Worm (Caenorhabditis elegans) whole organism, early embryonic: ENCODE results near the gene F55G1.1.

Source experiments
- B0310.2 ChIP-seq: sonication (generic microtip); optimal IDR thresholded peaks from 2 replicates; lab custom pipeline; 2016; ENCODE audit warnings: mild to moderate bottlenecking, missing genetic modification characterization, missing compliant biosample characterization
- F13C5.2 ChIP-seq: sonication (generic microtip); optimal IDR thresholded peaks from 2 replicates; lab custom pipeline; 2017; ENCODE audit warnings: mild to moderate bottlenecking, missing genetic modification characterization, inconsistent platforms, missing compliant biosample characterization
- aly-1 ChIP-seq: sonication (generic microtip); optimal IDR thresholded peaks from 2 replicates; lab custom pipeline; 2016; ENCODE audit warnings: missing genetic modification characterization, missing compliant biosample characterization
- ama-1 ChIP-seq: fragments of 150-350 bp; optimal IDR thresholded peaks from 2 replicates; lab custom pipeline; 2014
- ceh-13 ChIP-seq: fragments of 200-800 bp; sonication (Bioruptor generic); optimal IDR thresholded peaks from 2 replicates; lab custom pipeline; 2018; ENCODE audit warnings: mild to moderate bottlenecking, missing genetic modification characterization, missing compliant biosample characterization
- ceh-36 ChIP-seq: sonication (generic microtip); optimal IDR thresholded peaks from 2 replicates; lab custom pipeline; 2016; ENCODE audit warnings: missing genetic modification characterization, inconsistent platforms, missing compliant biosample characterization
- ets-7 ChIP-seq: sonication (generic microtip); optimal IDR thresholded peaks from 2 replicates; lab custom pipeline; 2016; ENCODE audit warnings: missing genotype, missing genetic modification characterization, missing compliant biosample characterization
- flt-1 ChIP-seq: fragments of 200-800 bp; sonication (Bioruptor generic); IDR thresholded peaks from 2 replicates; pipeline ENCODE4 v1.3.6; 2022; ENCODE audit warnings: missing genetic modification characterization, missing compliant biosample characterization
- hmbx-1 ChIP-seq: sonication (generic microtip); optimal IDR thresholded peaks from 2 replicates; lab custom pipeline; 2016; ENCODE audit warnings: mild to moderate bottlenecking, missing genetic modification characterization, missing compliant biosample characterization
- hmg-4 ChIP-seq: fragments of 200-800 bp; sonication (Bioruptor generic); optimal IDR thresholded peaks from 2 replicates; lab custom pipeline; 2018; ENCODE audit warnings: mild to moderate bottlenecking, missing genetic modification characterization, missing compliant biosample characterization
- hnd-1 ChIP-seq: sonication (generic microtip); optimal IDR thresholded peaks from 2 replicates; lab custom pipeline; 2016; ENCODE audit warnings: missing genetic modification characterization, missing compliant biosample characterization
- pes-1 ChIP-seq: fragments of 200-800 bp; sonication (Bioruptor generic); IDR thresholded peaks from 2 replicates; pipeline ENCODE4 v1.3.6; 2022; ENCODE audit warnings: missing genetic modification reagents, missing genetic modification characterization, missing compliant biosample characterization
- scrt-1 ChIP-seq: fragments of 200-800 bp; sonication (Bioruptor generic); IDR thresholded peaks from 2 replicates; pipeline ENCODE4 v1.3.6; 2022; ENCODE audit warnings: missing genetic modification characterization, missing compliant biosample characterization
- sea-1 ChIP-seq: fragments of 200-800 bp; sonication (Bioruptor generic); conservative IDR thresholded peaks from 2 replicates; pipeline ENCODE4 v1.3.6; 2022; ENCODE audit warnings: missing genetic modification characterization, missing compliant biosample characterization
- tbx-11 ChIP-seq: fragments of 200-800 bp; sonication (Bioruptor generic); IDR thresholded peaks from 2 replicates; pipeline ENCODE4 v1.3.6; 2022; ENCODE audit warnings: missing genetic modification characterization, missing compliant biosample characterization
- tbx-37 ChIP-seq: fragments of 200-800 bp; sonication (Bioruptor generic); conservative IDR thresholded peaks from 2 replicates; pipeline ENCODE4 v1.3.6; 2022; ENCODE audit warnings: missing genetic modification reagents, missing genetic modification characterization, missing compliant biosample characterization
- tra-4 ChIP-seq: sonication (generic microtip); optimal IDR thresholded peaks from 2 replicates; lab custom pipeline; 2017; ENCODE audit warnings: missing genetic modification characterization, missing compliant biosample characterization

Gene F55G1.1

ce11 chrIV:7503322-7503721 is 11.8 kb downstream of the F55G1.1 start, which contains the start of gene glt-6:
Gene glt-6 (plus strand): TSS chrIV:7503622.
- TF ChIP-seq pes-1 (GFP tag; lab: Robert Waterston, UW) (no peak), ceh-36 (tag; lab: Kevin White, UChicago) (no peak), ceh-13 (no peak), F13C5.2 (no peak), scrt-1 (GFP tag; lab: Robert Waterston, UW) (no peak), ets-7 (tag; lab: Kevin White, UChicago) (no peak), hnd-1 (tag; lab: Kevin White, UChicago) (no peak), tbx-37 (GFP tag; lab: Robert Waterston, UW) (no peak), tra-4 (tag; lab: Kevin White, UChicago) (no peak), hmg-4 (no peak), aly-1 (tag; lab: Kevin White, UChicago) (no peak), hmbx-1 (tag; lab: Kevin White, UChicago) (no peak), B0310.2 (tag; lab: Kevin White, UChicago) (no peak), flt-1 (GFP tag; lab: Robert Waterston, UW) (no peak)

- TF ChIP-seq F13C5.2 (no peak), tra-4 (tag; lab: Kevin White, UChicago) (no peak), hnd-1 (tag; lab: Kevin White, UChicago) (no peak), ets-7 (tag; lab: Kevin White, UChicago) (no peak), hmbx-1 (tag; lab: Kevin White, UChicago) (no peak), aly-1 (tag; lab: Kevin White, UChicago) (no peak), pes-1 (GFP tag; lab: Robert Waterston, UW) (no peak), ceh-13 (no peak), tbx-37 (GFP tag; lab: Robert Waterston, UW) (no peak), ceh-36 (tag; lab: Kevin White, UChicago) (no peak)
Observed at ce11 chrIV:7505866-7506488, 14.4 kb downstream of the F55G1.1 start.

- no peak for TF ChIP-seq sea-1 (GFP tag; lab: Robert Waterston, UW)
- no peak for TF ChIP-seq tra-4 (tag; lab: Kevin White, UChicago)
- no peak for TF ChIP-seq hmg-4
- no peak for TF ChIP-seq scrt-1 (GFP tag; lab: Robert Waterston, UW)
- TF ChIP-seq hnd-1 (tag; lab: Kevin White, UChicago), result no peak
- no peak for TF ChIP-seq ama-1 (lab: Kevin White, UChicago)
- no peak for TF ChIP-seq ets-7 (tag; lab: Kevin White, UChicago)
- TF ChIP-seq aly-1 (tag; lab: Kevin White, UChicago), result no peak
- no peak for TF ChIP-seq F13C5.2
- TF ChIP-seq ceh-13, result no peak
- TF ChIP-seq flt-1 (GFP tag; lab: Robert Waterston, UW), result no peak
- TF ChIP-seq tbx-11 (GFP tag; lab: Robert Waterston, UW), result no peak
- TF ChIP-seq ceh-36 (tag; lab: Kevin White, UChicago), result no peak
- TF ChIP-seq hmbx-1 (tag; lab: Kevin White, UChicago), result no peak
- no peak for TF ChIP-seq B0310.2 (tag; lab: Kevin White, UChicago)
- no peak for TF ChIP-seq pes-1 (GFP tag; lab: Robert Waterston, UW)
- TF ChIP-seq tbx-37 (GFP tag; lab: Robert Waterston, UW), result no peak
Observed at ce11 chrIV:7506711-7507110, 15.1 kb downstream of the F55G1.1 start.

ce11 chrIV:7507305-7507704 is 15.7 kb downstream of the F55G1.1 start:
- no peak for TF ChIP-seq tbx-11 (GFP tag; lab: Robert Waterston, UW)
- TF ChIP-seq pes-1 (GFP tag; lab: Robert Waterston, UW), result no peak
- no peak for TF ChIP-seq ceh-36 (tag; lab: Kevin White, UChicago)
- no peak for TF ChIP-seq ama-1 (lab: Kevin White, UChicago)
- no peak for TF ChIP-seq hmg-4
- TF ChIP-seq scrt-1 (GFP tag; lab: Robert Waterston, UW), result no peak
- no peak for TF ChIP-seq ets-7 (tag; lab: Kevin White, UChicago)
- no peak for TF ChIP-seq tbx-37 (GFP tag; lab: Robert Waterston, UW)
- no peak for TF ChIP-seq sea-1 (GFP tag; lab: Robert Waterston, UW)

- TF ChIP-seq ceh-13 (no peak), hmbx-1 (tag; lab: Kevin White, UChicago) (no peak), aly-1 (tag; lab: Kevin White, UChicago) (no peak), pes-1 (GFP tag; lab: Robert Waterston, UW) (no peak), ets-7 (tag; lab: Kevin White, UChicago) (no peak), sea-1 (GFP tag; lab: Robert Waterston, UW) (no peak), F13C5.2 (no peak)
Observed at ce11 chrIV:7507841-7508509, 16.4 kb downstream of the F55G1.1 start, which contains the start of the genes vdac-1 and R05G6.5. Gene vdac-1 (minus strand): TSS chrIV:7507891. Gene R05G6.5 (plus strand): TSS chrIV:7508367.

- no peak for TF ChIP-seq aly-1 (tag; lab: Kevin White, UChicago)
- no peak for TF ChIP-seq ama-1 (lab: Kevin White, UChicago)
- no peak for TF ChIP-seq ceh-36 (tag; lab: Kevin White, UChicago)
- TF ChIP-seq ets-7 (tag; lab: Kevin White, UChicago), result no peak
- TF ChIP-seq hmbx-1 (tag; lab: Kevin White, UChicago), result no peak
- TF ChIP-seq hnd-1 (tag; lab: Kevin White, UChicago), result no peak
- TF ChIP-seq tra-4 (tag; lab: Kevin White, UChicago), result no peak
- TF ChIP-seq hmg-4, result no peak
- TF ChIP-seq scrt-1 (GFP tag; lab: Robert Waterston, UW), result no peak
- TF ChIP-seq B0310.2 (tag; lab: Kevin White, UChicago), result no peak
- no peak for TF ChIP-seq tbx-37 (GFP tag; lab: Robert Waterston, UW)
- TF ChIP-seq flt-1 (GFP tag; lab: Robert Waterston, UW), result no peak
- TF ChIP-seq sea-1 (GFP tag; lab: Robert Waterston, UW), result no peak
Observed at ce11 chrIV:7508850-7509249, 17.3 kb downstream of the F55G1.1 start.
